Worm (Caenorhabditis elegans) whole organism, midembryonic: ENCODE results near the gene srlf-12.

Source experiments
- med-1 ChIP-seq: sonication (generic microtip); optimal IDR thresholded peaks from 2 replicates; lab custom pipeline; 2017; ENCODE audit warnings: missing genetic modification characterization, mild to moderate bottlenecking, missing compliant biosample characterization, antibody characterized with exemption, missing genetic modification reagents; ENCODE audit not compliant: insufficient read depth
- ref-1 ChIP-seq: fragments of 200-800 bp; sonication (Bioruptor generic); conservative IDR thresholded peaks from 2 replicates; pipeline ENCODE4 v1.3.6; 2022; ENCODE audit warnings: missing genetic modification reagents, missing genetic modification characterization, missing compliant biosample characterization
- ztf-23 ChIP-seq: fragments of 200-800 bp; sonication (Bioruptor generic); IDR thresholded peaks from 2 replicates; pipeline ENCODE4 v1.3.6; 2022; ENCODE audit warnings: missing genetic modification reagents, missing genetic modification characterization, missing compliant biosample characterization

DNA sequence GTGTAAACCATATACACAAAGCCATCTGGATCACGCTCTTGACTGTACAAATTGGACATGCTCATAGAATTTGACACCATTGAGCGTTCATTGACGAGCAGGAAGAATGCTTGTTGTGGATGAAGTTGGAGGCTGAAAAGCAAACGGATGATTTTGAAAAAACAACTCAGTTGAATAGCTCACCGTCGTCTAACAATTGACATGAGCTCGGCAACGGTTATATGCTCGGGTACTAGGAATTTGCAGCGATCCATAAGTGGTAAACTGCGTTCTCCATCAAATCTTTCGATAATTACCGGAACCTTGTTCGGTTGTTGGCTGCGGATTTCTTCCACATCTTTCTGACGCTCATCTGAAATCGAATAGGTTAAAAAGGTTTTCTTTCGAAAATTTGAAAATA is 42.9 kb upstream of the srlf-12 start:
- no peak for TF ChIP-seq ztf-23 (GFP tag; lab: Robert Waterston, UW)
- TF ChIP-seq ref-1 (GFP tag; lab: Robert Waterston, UW), result no peak
- TF ChIP-seq med-1, result no peak
